Worm (Caenorhabditis elegans) whole organism, L1 larva: ENCODE results near the gene glb-31.

Experiments used
- alr-1 ChIP-seq: fragments of 200-800 bp; sonication (Bioruptor generic); optimal IDR thresholded peaks from 2 replicates; lab custom pipeline; 2018; ENCODE audit warnings: borderline replicate concordance, mild to moderate bottlenecking, missing genetic modification characterization, missing compliant biosample characterization
- blmp-1 ChIP-seq: fragments of 150-350 bp; optimal IDR thresholded peaks from 2 replicates; lab custom pipeline; 2014; ENCODE audit warnings: missing biosample characterization, missing genetic modification characterization
- ceh-8 ChIP-seq: fragments of 200-800 bp; sonication (Bioruptor generic); optimal IDR thresholded peaks from 2 replicates; lab custom pipeline; 2018; ENCODE audit warnings: mild to moderate bottlenecking, missing genetic modification characterization, moderate library complexity, missing compliant biosample characterization
- ceh-82 ChIP-seq, 3 experiments: fragments of 150-350 bp in 1 of 3; sonication (generic microtip) in 2 of 3; optimal IDR thresholded peaks; 2 replicates each; lab custom pipeline; 2014 to 2017; ENCODE audit warnings: missing biosample characterization in 3 of 3, missing genetic modification characterization in 3 of 3
- dpl-1 ChIP-seq, 3 experiments: fragments of 150-350 bp in 2 of 3; sonication (generic microtip) in 1 of 3; optimal IDR thresholded peaks; 2 replicates each; lab custom pipeline; 2014 to 2017; ENCODE audit warnings: missing biosample characterization in 3 of 3, missing genetic modification characterization in 3 of 3, missing genetic modification reagents in 3 of 3
- fkh-10 ChIP-seq: sonication (generic microtip); optimal IDR thresholded peaks from 2 replicates; lab custom pipeline; 2017; ENCODE audit warnings: missing biosample characterization, missing genetic modification reagents, missing genetic modification characterization
- lin-13 ChIP-seq: fragments of 150-350 bp; optimal IDR thresholded peaks from 2 replicates; lab custom pipeline; 2014; ENCODE audit warnings: missing biosample characterization, missing genetic modification reagents, missing genetic modification characterization
- lin-15B ChIP-seq: fragments of 150-350 bp; sonication (generic microtip); optimal IDR thresholded peaks from 3 replicates; lab custom pipeline; 2014; ENCODE audit warnings: missing biosample characterization, missing genetic modification characterization
- lir-3 ChIP-seq: sonication (generic microtip); optimal IDR thresholded peaks from 2 replicates; lab custom pipeline; 2016; ENCODE audit warnings: mild to moderate bottlenecking, missing genetic modification characterization, moderate library complexity, missing compliant biosample characterization; ENCODE audit not compliant: poor library complexity
- nhr-237 ChIP-seq: fragments of 150-350 bp; optimal IDR thresholded peaks from 2 replicates; lab custom pipeline; 2014; ENCODE audit warnings: missing biosample characterization, missing genetic modification characterization
- nhr-28 ChIP-seq: fragments of 150-350 bp; optimal IDR thresholded peaks from 2 replicates; lab custom pipeline; 2014; ENCODE audit warnings: missing biosample characterization, missing genetic modification characterization
- skn-1 ChIP-seq: fragments of 150-350 bp; optimal IDR thresholded peaks from 2 replicates; lab custom pipeline; 2014; ENCODE audit warnings: missing biosample characterization, missing genetic modification characterization

- TF ChIP-seq skn-1 (tag; lab: Kevin White, UChicago) (no peak), ceh-8 (no peak), lin-15B (tag; lab: Kevin White, UChicago) (no peak), nhr-28 (tag; lab: Kevin White, UChicago) (no peak), fkh-10 (no peak), lir-3 (tag; lab: Kevin White, UChicago) (no peak), blmp-1 (tag; lab: Kevin White, UChicago) (no peak), dpl-1 (GFP tag; optimal IDR thresholded peaks at IDR 0.05; lab: Kevin White, UChicago) (no peak), alr-1 (tag; lab: Kevin White, UChicago) (no peak), nhr-237 (tag; lab: Kevin White, UChicago) (no peak), lin-13 (no peak), ceh-82 (tag; optimal IDR thresholded peaks at IDR 0.05; lab: Kevin White, UChicago) (no peak)
These were observed 8.3 kb downstream of the glb-31 start, which contains the start of gene srz-64 for ce11 chrII:1293157-1293556.
